Fruit fly (Drosophila melanogaster) whole organism, prepupa: ENCODE data around the gene hgo.
A peak's percentile ranks its signal among the peaks of the same experiment; 100 is the strongest.

Source experiments
- CG10631 ChIP-seq: fragments of 200-800 bp; sonication (Bioruptor generic); optimal IDR thresholded peaks from 2 replicates; lab custom pipeline; 2016; ENCODE audit warnings: missing biosample characterization, missing genetic modification characterization
- CG11902 ChIP-seq: fragments of 200-800 bp; sonication (Bioruptor generic); optimal IDR thresholded peaks from 3 replicates; lab custom pipeline; 2016; ENCODE audit warnings: missing biosample characterization, missing genetic modification characterization
- CG16779 ChIP-seq: fragments of 200-800 bp; sonication (Bioruptor generic); optimal IDR thresholded peaks from 3 replicates; lab custom pipeline; 2017; ENCODE audit warnings: missing biosample characterization, mild to moderate bottlenecking, missing genetic modification characterization
- CG3032 ChIP-seq: fragments of 200-800 bp; optimal IDR thresholded peaks from 2 replicates; lab custom pipeline; 2019; ENCODE audit warnings: missing biosample characterization, mild to moderate bottlenecking, missing genetic modification characterization, moderate library complexity
- CG31627 ChIP-seq: fragments of 200-800 bp; sonication (Bioruptor generic); optimal IDR thresholded peaks from 3 replicates; lab custom pipeline; 2016; ENCODE audit warnings: missing biosample characterization, missing genetic modification characterization
- CG32006 ChIP-seq: fragments of 200-800 bp; sonication (Bioruptor generic); optimal IDR thresholded peaks from 3 replicates; lab custom pipeline; 2017; ENCODE audit warnings: missing biosample characterization, mild to moderate bottlenecking, missing genetic modification characterization
- CG34406 ChIP-seq: fragments of 200-800 bp; sonication (Bioruptor generic); optimal IDR thresholded peaks from 3 replicates; lab custom pipeline; 2016; ENCODE audit warnings: missing biosample characterization, missing genetic modification characterization
- CG3919 ChIP-seq: fragments of 200-800 bp; sonication (Bioruptor generic); optimal IDR thresholded peaks from 3 replicates; lab custom pipeline; 2016; ENCODE audit warnings: missing biosample characterization, missing genetic modification characterization
- CG6163 ChIP-seq: fragments of 200-800 bp; sonication (Bioruptor generic); IDR thresholded peaks from 3 replicates; pipeline ENCODE4 v1.3.6; 2022; ENCODE audit warnings: missing biosample characterization, missing genetic modification characterization
- CG6276 ChIP-seq: fragments of 200-800 bp; sonication (Bioruptor generic); optimal IDR thresholded peaks from 2 replicates; lab custom pipeline; 2017; ENCODE audit warnings: missing biosample characterization, mild to moderate bottlenecking, missing genetic modification characterization
- CG6808 ChIP-seq: fragments of 200-800 bp; sonication (Bioruptor generic); optimal IDR thresholded peaks from 3 replicates; lab custom pipeline; 2017; ENCODE audit warnings: missing biosample characterization, missing genetic modification characterization, mild to moderate bottlenecking, moderate library complexity, missing genetic modification reagents
- CG6854 ChIP-seq: fragments of 200-800 bp; sonication (Bioruptor generic); optimal IDR thresholded peaks from 2 replicates; lab custom pipeline; 2017; ENCODE audit warnings: missing biosample characterization, mild to moderate bottlenecking, missing genetic modification characterization
- CG8319 ChIP-seq: fragments of 200-800 bp; sonication (Bioruptor generic); optimal IDR thresholded peaks from 3 replicates; lab custom pipeline; 2016; ENCODE audit warnings: missing biosample characterization, missing genetic modification characterization
- CG9139 ChIP-seq: fragments of 200-800 bp; sonication (Bioruptor generic); optimal IDR thresholded peaks from 3 replicates; lab custom pipeline; 2017; ENCODE audit warnings: missing biosample characterization, mild to moderate bottlenecking, missing genetic modification characterization
- Eip78C ChIP-seq: fragments of 200-800 bp; sonication (Bioruptor generic); peaks from one replicate; lab custom pipeline; 2016; ENCODE audit warnings: missing biosample characterization, missing genetic modification characterization
- Eip93F ChIP-seq: fragments of 200-800 bp; sonication (Bioruptor generic); optimal IDR thresholded peaks from 2 replicates; lab custom pipeline; 2016; ENCODE audit warnings: missing biosample characterization, mild to moderate bottlenecking, missing genetic modification characterization
- Ets96B ChIP-seq: fragments of 200-800 bp; optimal IDR thresholded peaks from 2 replicates; lab custom pipeline; 2019; ENCODE audit warnings: missing biosample characterization, mild to moderate bottlenecking, missing genetic modification characterization, moderate library complexity
- Gug ChIP-seq: fragments of 200-800 bp; sonication (Bioruptor generic); IDR thresholded peaks from 2 replicates; pipeline ENCODE4 v1.3.6; 2022; ENCODE audit warnings: missing biosample characterization, missing genetic modification characterization
- Hr39 ChIP-seq: fragments of 200-800 bp; sonication (Bioruptor generic); optimal IDR thresholded peaks from 2 replicates; lab custom pipeline; 2016; ENCODE audit warnings: missing biosample characterization, missing genetic modification characterization
- Hr4 ChIP-seq: fragments of 200-800 bp; sonication (Bioruptor generic); optimal IDR thresholded peaks from 3 replicates; lab custom pipeline; 2016; ENCODE audit warnings: missing biosample characterization, missing genetic modification characterization
- Met ChIP-seq: fragments of 200-800 bp; sonication (Bioruptor generic); optimal IDR thresholded peaks from 3 replicates; lab custom pipeline; 2016; ENCODE audit warnings: missing biosample characterization, missing genetic modification characterization
- OdsH ChIP-seq: fragments of 200-800 bp; sonication (Bioruptor generic); optimal IDR thresholded peaks from 3 replicates; lab custom pipeline; 2016; ENCODE audit warnings: missing biosample characterization, missing genetic modification characterization
- Smox ChIP-seq: fragments of 200-800 bp; sonication (Bioruptor generic); optimal IDR thresholded peaks from 3 replicates; lab custom pipeline; 2016; ENCODE audit warnings: missing biosample characterization, missing genetic modification characterization
- Sox102F ChIP-seq: fragments of 200-800 bp; sonication (Bioruptor generic); optimal IDR thresholded peaks from 2 replicates; lab custom pipeline; 2016; ENCODE audit warnings: missing biosample characterization, mild to moderate bottlenecking, missing genetic modification characterization
- Sox14 ChIP-seq: fragments of 200-800 bp; sonication (Bioruptor generic); optimal IDR thresholded peaks from 3 replicates; lab custom pipeline; 2016; ENCODE audit warnings: missing biosample characterization, missing genetic modification characterization
- Sox15 ChIP-seq: fragments of 200-800 bp; sonication (Bioruptor generic); optimal IDR thresholded peaks from 3 replicates; lab custom pipeline; 2016; ENCODE audit warnings: missing biosample characterization, missing genetic modification characterization
- achi ChIP-seq: fragments of 200-800 bp; sonication (Bioruptor generic); optimal IDR thresholded peaks from 3 replicates; lab custom pipeline; 2016; ENCODE audit warnings: missing biosample characterization, missing genetic modification characterization
- dac ChIP-seq: fragments of 200-800 bp; sonication (Bioruptor generic); optimal IDR thresholded peaks from 2 replicates; lab custom pipeline; 2017; ENCODE audit warnings: missing biosample characterization, mild to moderate bottlenecking, missing genetic modification characterization
- dsx ChIP-seq: fragments of 200-800 bp; optimal IDR thresholded peaks from 3 replicates; lab custom pipeline; 2019; ENCODE audit warnings: missing biosample characterization, mild to moderate bottlenecking, missing genetic modification characterization, moderate library complexity; ENCODE audit not compliant: poor library complexity, severe bottlenecking
- eg ChIP-seq: fragments of 200-800 bp; sonication (Bioruptor generic); IDR thresholded peaks from 3 replicates; pipeline ENCODE4 v1.3.6; 2022; ENCODE audit warnings: missing biosample characterization, missing genetic modification characterization
- esn ChIP-seq: fragments of 200-800 bp; sonication (Bioruptor generic); optimal IDR thresholded peaks from 2 replicates; lab custom pipeline; 2016; ENCODE audit warnings: missing biosample characterization, mild to moderate bottlenecking, missing genetic modification characterization, moderate library complexity
- fd85E ChIP-seq: fragments of 200-800 bp; sonication (Bioruptor generic); optimal IDR thresholded peaks from 3 replicates; lab custom pipeline; 2016; ENCODE audit warnings: missing biosample characterization, missing genetic modification characterization
- fkh ChIP-seq: fragments of 200-800 bp; sonication (Bioruptor generic); optimal IDR thresholded peaks from 3 replicates; lab custom pipeline; 2017; ENCODE audit warnings: missing biosample characterization, mild to moderate bottlenecking, missing genetic modification characterization, moderate library complexity
- net ChIP-seq: fragments of 200-800 bp; sonication (Bioruptor generic); optimal IDR thresholded peaks from 3 replicates; lab custom pipeline; 2016; ENCODE audit warnings: missing biosample characterization, missing genetic modification characterization
- pdm3 ChIP-seq: fragments of 200-800 bp; sonication (Bioruptor generic); optimal IDR thresholded peaks from 3 replicates; lab custom pipeline; 2016; ENCODE audit warnings: missing biosample characterization, missing genetic modification characterization
- spab ChIP-seq: fragments of 200-800 bp; sonication (Bioruptor generic); optimal IDR thresholded peaks from 2 replicates; lab custom pipeline; 2017; ENCODE audit warnings: missing biosample characterization, mild to moderate bottlenecking, missing genetic modification characterization, missing genetic modification reagents
- ss ChIP-seq, 2 experiments: fragments of 200-800 bp; sonication (Bioruptor generic); optimal IDR thresholded peaks; 2 replicates in 1 of 2; 3 replicates in 1 of 2; lab custom pipeline; 2017 to 2018; ENCODE audit warnings: mild to moderate bottlenecking in 2 of 2, missing biosample characterization in 2 of 2, missing genetic modification characterization in 2 of 2, moderate library complexity in 1 of 2
- svp ChIP-seq: fragments of 200-800 bp; sonication (Bioruptor generic); peaks from one replicate; lab custom pipeline; 2016; ENCODE audit warnings: missing biosample characterization, missing genetic modification characterization
- topi ChIP-seq: fragments of 200-800 bp; sonication (Bioruptor generic); optimal IDR thresholded peaks from 3 replicates; lab custom pipeline; 2016; ENCODE audit warnings: missing biosample characterization, missing genetic modification characterization
- vri ChIP-seq: fragments of 200-800 bp; sonication (Bioruptor generic); optimal IDR thresholded peaks from 3 replicates; lab custom pipeline; 2016; ENCODE audit warnings: missing biosample characterization, mild to moderate bottlenecking, missing genetic modification characterization

Gene hgo

dm6 chr2L:11171615-11172356 is 35.6 kb downstream of the hgo start, which contains the start of gene Vm32E:
Vm32E (minus strand) TSS chr2L:11171665.
- TF ChIP-seq Eip78C (GFP tag; lab: Kevin White, UChicago) (peak; percentile 34), Ets96B (tag; lab: Kevin White, UChicago) (no peak), CG6276 (GFP tag; lab: Kevin White, UChicago) (peak; percentile 7)

- peak; percentile 2 for TF ChIP-seq net (GFP tag; lab: Kevin White, UChicago)
- TF ChIP-seq Sox15 (GFP tag; lab: Kevin White, UChicago), result no peak
- peak; percentile 20 for TF ChIP-seq Hr39 (GFP tag; lab: Kevin White, UChicago)
- TF ChIP-seq spab, result peak; percentile 14
- TF ChIP-seq Eip78C (GFP tag; lab: Kevin White, UChicago), result peak; percentile 75
- TF ChIP-seq Sox14 (GFP tag; lab: Kevin White, UChicago), result peak; percentile 11
- TF ChIP-seq eg (GFP tag; lab: Robert Waterston, UW), result peak; percentile 53; the same call in 1 of the 3 replicates
- peak; percentile 18 for TF ChIP-seq CG34406 (GFP tag; lab: Kevin White, UChicago)
- peak; percentile 33 for TF ChIP-seq dsx (GFP tag; lab: Kevin White, UChicago)
- TF ChIP-seq CG10631, result peak; percentile 16
- TF ChIP-seq fd85E (GFP tag; lab: Kevin White, UChicago), result no peak
- peak; percentile 15 for TF ChIP-seq OdsH (GFP tag; lab: Kevin White, UChicago)
- TF ChIP-seq pdm3 (GFP tag; lab: Kevin White, UChicago), result peak; percentile 15
- peak; percentile 13 for TF ChIP-seq achi (GFP tag; lab: Kevin White, UChicago)
- peak; percentile 27; the same call in 1 of the 2 replicates for TF ChIP-seq Gug (GFP tag; lab: Robert Waterston, UW)
- TF ChIP-seq CG3032, result peak; percentile 24
- peak; percentile 28 for TF ChIP-seq Sox102F
- TF ChIP-seq Smox (GFP tag; lab: Kevin White, UChicago), result peak; percentile 4
- peak; percentile 37 for TF ChIP-seq CG9139 (GFP tag; lab: Kevin White, UChicago)
- no peak for TF ChIP-seq CG3919 (GFP tag; lab: Kevin White, UChicago)
- TF ChIP-seq Met, result peak; percentile 24
- TF ChIP-seq CG6808, result no peak
- peak; percentile 57 for TF ChIP-seq Hr4 (GFP tag; lab: Kevin White, UChicago)
- TF ChIP-seq svp, result peak; percentile 58
- peak; percentile 51 for TF ChIP-seq esn (GFP tag; lab: Kevin White, UChicago)
- peak; percentile 30 to 45 for TF ChIP-seq ss (GFP tag; optimal IDR thresholded peaks at IDR 0.05; lab: Kevin White, UChicago)
- no peak for TF ChIP-seq CG31627 (GFP tag; lab: Kevin White, UChicago)
- no peak for TF ChIP-seq CG11902
- TF ChIP-seq CG8319 (GFP tag; lab: Kevin White, UChicago), result no peak
- TF ChIP-seq CG6163 (GFP tag; lab: Robert Waterston, UW), result peak; percentile 57; the same call in 1 of the 3 replicates
- no peak for TF ChIP-seq topi (GFP tag; lab: Kevin White, UChicago)
Observed at dm6 chr2L:11175393-11176258, 39.4 kb downstream of the hgo start.

- no peak for TF ChIP-seq Eip93F
- no peak for TF ChIP-seq pdm3 (GFP tag; lab: Kevin White, UChicago)
- TF ChIP-seq CG16779 (tag; lab: Kevin White, UChicago), result no peak
- TF ChIP-seq CG6854 (GFP tag; lab: Kevin White, UChicago), result no peak
- no peak for TF ChIP-seq fkh
- no peak for TF ChIP-seq CG34406 (GFP tag; lab: Kevin White, UChicago)
- TF ChIP-seq ss (GFP tag; optimal IDR thresholded peaks at IDR 0.05; lab: Kevin White, UChicago), result no peak
- TF ChIP-seq dac (GFP tag; lab: Kevin White, UChicago), result no peak
- TF ChIP-seq fd85E (GFP tag; lab: Kevin White, UChicago), result no peak
- TF ChIP-seq Smox (GFP tag; lab: Kevin White, UChicago), result no peak
- no peak for TF ChIP-seq OdsH (GFP tag; lab: Kevin White, UChicago)
- TF ChIP-seq CG3919 (GFP tag; lab: Kevin White, UChicago), result no peak
- no peak for TF ChIP-seq vri
- TF ChIP-seq CG32006, result no peak
Observed at dm6 chr2L:11178334-11178733, 42.1 kb downstream of the hgo start.
